Fruit fly (Drosophila melanogaster): ENCODE data around the gene CG10561.

The CG10561 gene

dm6 chr2L:19064706-19065105 lies 49.5 kb upstream of the CG10561 start, which contains the start of gene CG17343 (continued):
- TF ChIP-seq CG7786 (GFP tag; optimal IDR thresholded peaks at IDR 0.05) = no peak
- TF ChIP-seq Sry-δ (GFP tag; optimal IDR thresholded peaks at IDR 0.05) = peak; percentile 63
- peak; percentile 99 for TF ChIP-seq HLH4C (GFP tag; IDR thresholded peaks at IDR 0.05; ENCODE audit: partially characterized antibody)
- TF ChIP-seq CG31388 (GFP tag; optimal IDR thresholded peaks at IDR 0.05) = no peak
- TF ChIP-seq CG11093 (GFP tag; IDR thresholded peaks at IDR 0.05) = no peak
- no peak for TF ChIP-seq Mrtf (GFP tag; IDR thresholded peaks at IDR 0.05)
- TF ChIP-seq trem (tag; optimal IDR thresholded peaks at IDR 0.05) = peak; percentile 46
- TF ChIP-seq crp (GFP tag; optimal IDR thresholded peaks at IDR 0.05) = peak in 1 of 2 experiments; percentile 7
- no peak for TF ChIP-seq sisA (GFP tag; IDR thresholded peaks at IDR 0.05)
- TF ChIP-seq CG17912 (GFP tag; optimal IDR thresholded peaks at IDR 0.05) = no peak
- TF ChIP-seq MESR4 (GFP tag; optimal IDR thresholded peaks at IDR 0.05) = peak; percentile 59
- TF ChIP-seq zen2 (GFP tag; IDR thresholded peaks at IDR 0.05; ENCODE audit: partially characterized antibody) = peak; percentile 98
- peak; percentile 98 for TF ChIP-seq tna (GFP tag; IDR thresholded peaks at IDR 0.05; ENCODE audit: partially characterized antibody)
- no peak for TF ChIP-seq CG33213 (GFP tag; optimal IDR thresholded peaks at IDR 0.05)
- peak; percentile 86 for TF ChIP-seq amos (GFP tag; IDR thresholded peaks at IDR 0.05; ENCODE audit: partially characterized antibody)
- TF ChIP-seq CG2116 (GFP tag; optimal IDR thresholded peaks at IDR 0.05) = peak; percentile 91
- peak; percentile 86 for TF ChIP-seq MBD-R2 (GFP tag; IDR thresholded peaks at IDR 0.05)
- no peak for TF ChIP-seq mirr (GFP tag; optimal IDR thresholded peaks at IDR 0.05)
- TF ChIP-seq Nf-YC (tag; optimal IDR thresholded peaks at IDR 0.05) = no peak
- TF ChIP-seq BEAF-32 (GFP tag; optimal IDR thresholded peaks at IDR 0.05) = peak; percentile 68
- no peak for TF ChIP-seq CG11723 (GFP tag; optimal IDR thresholded peaks at IDR 0.05)
- peak; percentile 91 for TF ChIP-seq Dref (GFP tag; IDR thresholded peaks at IDR 0.05)
- peak; percentile 24 for TF ChIP-seq CG14710 (tag; optimal IDR thresholded peaks at IDR 0.05)
- no peak for TF ChIP-seq bowl (GFP tag; IDR thresholded peaks at IDR 0.05)
- TF ChIP-seq CG6791 (GFP tag; IDR thresholded peaks at IDR 0.05; ENCODE audit: partially characterized antibody) = peak; percentile 98
- TF ChIP-seq cg (GFP tag; optimal IDR thresholded peaks at IDR 0.05) = no peak
- no peak for TF ChIP-seq nerfin-1 (tag; optimal IDR thresholded peaks at IDR 0.05)

dm6 chr2L:19068393-19068792 lies 45.8 kb upstream of the CG10561 start:
- peak; percentile 94 for TF ChIP-seq CG11504 (tag; optimal IDR thresholded peaks at IDR 0.05)
- no peak for TF ChIP-seq ab (GFP tag; optimal IDR thresholded peaks at IDR 0.05)
- TF ChIP-seq Dip2 (GFP tag; IDR thresholded peaks at IDR 0.05) = no peak
- 0 out of 4 replicates have a peak, but pooled peaks have one; percentile 39 for TF ChIP-seq Dll (GFP tag; IDR thresholded peaks at IDR 0.05; ENCODE audit: partially characterized antibody)
- no peak for TF ChIP-seq CG9817 (tag; optimal IDR thresholded peaks at IDR 0.05)
- no peak for TF ChIP-seq CG2129 (GFP tag; IDR thresholded peaks at IDR 0.05; ENCODE audit: partially characterized antibody)
- TF ChIP-seq CG2875 (GFP tag; optimal IDR thresholded peaks at IDR 0.05) = no peak
- TF ChIP-seq Lim3 (GFP tag; IDR thresholded peaks at IDR 0.05) = peak; percentile 36; the same call in 1 of the 2 replicates
- 0 out of 2 replicates have a peak, but pooled peaks have one; percentile 7 for TF ChIP-seq HLH3B (GFP tag; IDR thresholded peaks at IDR 0.05)
- no peak for TF ChIP-seq PHDP (tag; optimal IDR thresholded peaks at IDR 0.05)
- no peak for TF ChIP-seq ash1 (GFP tag; optimal IDR thresholded peaks at IDR 0.05)

All from whole organism, embryonic.